Worm (Caenorhabditis elegans) whole organism, young adult: ENCODE measurements around the gene F47E1.20.

Experiments
- B0336.3 ChIP-seq: fragments of 200-800 bp; sonication (Bioruptor generic); IDR thresholded peaks from 2 replicates; pipeline ENCODE4 v1.3.6; 2022; ENCODE audit warnings: missing genetic modification characterization, missing compliant biosample characterization
- C06A6.2 ChIP-seq: fragments of 200-800 bp; sonication (Bioruptor generic); conservative IDR thresholded peaks from 2 replicates; pipeline ENCODE4 v1.3.6; 2022; ENCODE audit warnings: missing genetic modification characterization, missing compliant biosample characterization
- D2030.7 ChIP-seq: fragments of 200-800 bp; sonication (Bioruptor generic); IDR thresholded peaks from 2 replicates; pipeline ENCODE4 v1.3.6; 2022; ENCODE audit warnings: missing genetic modification reagents, missing genetic modification characterization, missing compliant biosample characterization
- F37B4.10 ChIP-seq: fragments of 200-800 bp; sonication (Bioruptor generic); IDR thresholded peaks from 2 replicates; pipeline ENCODE4 v1.3.6; 2022; ENCODE audit warnings: missing genetic modification characterization, missing compliant biosample characterization
- F57A8.1 ChIP-seq: fragments of 200-800 bp; sonication (Bioruptor generic); optimal IDR thresholded peaks from 2 replicates; lab custom pipeline; 2018; ENCODE audit warnings: mild to moderate bottlenecking, missing genetic modification characterization, moderate library complexity, missing compliant biosample characterization
- F57C9.4 ChIP-seq: sonication (generic microtip); optimal IDR thresholded peaks from 2 replicates; lab custom pipeline; 2017; ENCODE audit warnings: mild to moderate bottlenecking, missing genetic modification characterization, missing compliant biosample characterization
- T26A5.8 ChIP-seq: sonication (generic microtip); optimal IDR thresholded peaks from 2 replicates; lab custom pipeline; 2016; ENCODE audit warnings: missing genetic modification characterization, missing compliant biosample characterization
- atf-7 ChIP-seq: sonication (generic microtip); optimal IDR thresholded peaks from 2 replicates; lab custom pipeline; 2017; ENCODE audit warnings: mild to moderate bottlenecking, missing genetic modification characterization, missing compliant biosample characterization
- attf-3 ChIP-seq: fragments of 200-800 bp; sonication (Bioruptor generic); conservative IDR thresholded peaks from 2 replicates; pipeline ENCODE4 v1.3.6; 2022; ENCODE audit warnings: missing genetic modification reagents, missing genetic modification characterization, missing compliant biosample characterization
- bed-2 ChIP-seq: fragments of 200-800 bp; sonication (Bioruptor generic); IDR thresholded peaks from 2 replicates; pipeline ENCODE4 v1.3.6; 2022; ENCODE audit warnings: missing genetic modification reagents, missing genetic modification characterization, missing compliant biosample characterization
- cebp-1 ChIP-seq, 2 experiments: fragments of 200-800 bp in 1 of 2; sonication (Bioruptor generic) in 1 of 2; sonication (generic microtip) in 1 of 2; IDR thresholded peaks in 1 of 2; optimal IDR thresholded peaks in 1 of 2; 2 replicates each; pipeline versions ENCODE4 v1.3.6 to Lab custom; 2017 to 2022; ENCODE audit warnings: missing compliant biosample characterization in 2 of 2, missing genetic modification characterization in 2 of 2, mild to moderate bottlenecking in 1 of 2, missing genetic modification reagents in 1 of 2, moderate library complexity in 1 of 2
- ceh-27 ChIP-seq: fragments of 200-800 bp; sonication (Bioruptor generic); optimal IDR thresholded peaks from 2 replicates; lab custom pipeline; 2018; ENCODE audit warnings: mild to moderate bottlenecking, missing genetic modification characterization, moderate library complexity, missing compliant biosample characterization
- dox-1 ChIP-seq: fragments of 200-800 bp; sonication (Bioruptor generic); IDR thresholded peaks from 2 replicates; pipeline ENCODE4 v1.3.6; 2022; ENCODE audit warnings: missing genetic modification reagents, missing genetic modification characterization, missing compliant biosample characterization
- efl-1 ChIP-seq: fragments of 150-350 bp; optimal IDR thresholded peaks from 2 replicates; lab custom pipeline; 2014; ENCODE audit warnings: missing biosample characterization, missing genetic modification reagents, missing genetic modification characterization
- egl-18 ChIP-seq: fragments of 200-800 bp; sonication (Bioruptor generic); IDR thresholded peaks from 2 replicates; pipeline ENCODE4 v1.3.6; 2022; ENCODE audit warnings: missing genetic modification reagents, missing genetic modification characterization, missing compliant biosample characterization
- egrh-3 ChIP-seq: fragments of 200-800 bp; sonication (Bioruptor generic); IDR thresholded peaks from 2 replicates; pipeline ENCODE4 v1.3.6; 2022; ENCODE audit warnings: missing genetic modification reagents, missing genetic modification characterization, missing compliant biosample characterization
- ets-4 ChIP-seq: fragments of 200-800 bp; sonication (Bioruptor generic); optimal IDR thresholded peaks from 2 replicates; lab custom pipeline; 2018; ENCODE audit warnings: mild to moderate bottlenecking, missing genetic modification characterization, missing compliant biosample characterization
- gei-17 ChIP-seq: fragments of 200-800 bp; sonication (Bioruptor generic); optimal IDR thresholded peaks from 2 replicates; lab custom pipeline; 2018; ENCODE audit warnings: mild to moderate bottlenecking, missing genetic modification characterization, missing compliant biosample characterization
- hmg-1.2 ChIP-seq: fragments of 200-800 bp; sonication (Bioruptor generic); IDR thresholded peaks from 2 replicates; pipeline ENCODE4 v1.3.6; 2022; ENCODE audit warnings: missing genetic modification reagents, missing genetic modification characterization, missing compliant biosample characterization
- hrde-1 ChIP-seq: sonication (generic microtip); optimal IDR thresholded peaks from 2 replicates; lab custom pipeline; 2016; ENCODE audit warnings: missing genetic modification characterization, mild to moderate bottlenecking, missing compliant biosample characterization, moderate library complexity, missing genotype, missing genetic modification reagents, borderline replicate concordance
- lag-1 ChIP-seq: fragments of 200-800 bp; sonication (Bioruptor generic); IDR thresholded peaks from 2 replicates; pipeline ENCODE4 v1.3.6; 2022; ENCODE audit warnings: missing genetic modification reagents, missing genetic modification characterization, missing compliant biosample characterization
- let-526 ChIP-seq: fragments of 200-800 bp; sonication (Bioruptor generic); IDR thresholded peaks from 2 replicates; pipeline ENCODE4 v1.3.6; 2022; ENCODE audit warnings: missing genetic modification reagents, missing genetic modification characterization, missing compliant biosample characterization
- lin-26 ChIP-seq: fragments of 200-800 bp; sonication (Bioruptor generic); IDR thresholded peaks from 2 replicates; pipeline ENCODE4 v1.3.6; 2022; ENCODE audit warnings: missing genetic modification reagents, missing genetic modification characterization, missing compliant biosample characterization
- nhr-179 ChIP-seq: sonication (generic microtip); optimal IDR thresholded peaks from 2 replicates; lab custom pipeline; 2016; ENCODE audit warnings: mild to moderate bottlenecking, missing genetic modification characterization, missing compliant biosample characterization
- repo-1 ChIP-seq: sonication (generic microtip); optimal IDR thresholded peaks from 2 replicates; lab custom pipeline; 2017; ENCODE audit warnings: mild to moderate bottlenecking, missing genetic modification characterization, missing compliant biosample characterization
- snpc-4 ChIP-seq, 5 experiments: fragments of 150-350 bp in 1 of 5; sonication (generic microtip) in 4 of 5; optimal IDR thresholded peaks; 2 replicates each; lab custom pipeline; 2014 to 2018; ENCODE audit warnings: missing genetic modification characterization in 5 of 5, missing biosample characterization in 3 of 5, antibody characterized with exemption in 2 of 5, mild to moderate bottlenecking in 2 of 5, missing compliant biosample characterization in 2 of 5, missing genotype in 2 of 5, moderate library complexity in 2 of 5, missing genetic modification reagents in 1 of 5
- tbx-9 ChIP-seq: sonication (generic microtip); optimal IDR thresholded peaks from 2 replicates; lab custom pipeline; 2016; ENCODE audit warnings: borderline replicate concordance, missing genetic modification characterization, inconsistent platforms, missing compliant biosample characterization
- tlf-1 ChIP-seq: fragments of 200-800 bp; sonication (Bioruptor generic); optimal IDR thresholded peaks from 2 replicates; lab custom pipeline; 2018; ENCODE audit warnings: mild to moderate bottlenecking, missing genetic modification characterization, missing compliant biosample characterization
- unc-130 ChIP-seq: sonication (generic microtip); optimal IDR thresholded peaks from 2 replicates; lab custom pipeline; 2016; ENCODE audit warnings: missing genetic modification reagents, missing genetic modification characterization, missing compliant biosample characterization
- xnd-1 ChIP-seq: sonication (generic microtip); optimal IDR thresholded peaks from 2 replicates; lab custom pipeline; 2016; ENCODE audit warnings: missing genotype, missing genetic modification reagents, missing genetic modification characterization, missing compliant biosample characterization
- zfh-2 ChIP-seq: fragments of 200-800 bp; sonication (Bioruptor generic); conservative IDR thresholded peaks from 2 replicates; pipeline ENCODE4 v1.3.6; 2022; ENCODE audit warnings: missing genetic modification reagents, missing genetic modification characterization, missing compliant biosample characterization
- ztf-25 ChIP-seq: fragments of 200-800 bp; sonication (Bioruptor generic); IDR thresholded peaks from 2 replicates; pipeline ENCODE4 v1.3.6; 2022; ENCODE audit warnings: missing genetic modification reagents, missing genetic modification characterization, missing compliant biosample characterization
- ztf-26 ChIP-seq: sonication (generic microtip); optimal IDR thresholded peaks from 2 replicates; lab custom pipeline; 2017; ENCODE audit warnings: missing genetic modification characterization, missing compliant biosample characterization
- ztf-28 ChIP-seq: fragments of 200-800 bp; sonication (Bioruptor generic); IDR thresholded peaks from 2 replicates; pipeline ENCODE4 v1.3.6; 2022; ENCODE audit warnings: missing genetic modification reagents, missing genetic modification characterization, missing compliant biosample characterization

The F47E1.20 gene

ce11 chrX:9103048-9103447 is 54.3 kb downstream of the F47E1.20 start:
- TF ChIP-seq attf-3 (GFP tag; lab: Robert Waterston, UW) (no peak), cebp-1 (GFP tag; IDR thresholded peaks at IDR 0.05; lab: Robert Waterston, UW) (no peak), cebp-1 (tag; optimal IDR thresholded peaks at IDR 0.05; lab: Kevin White, UChicago) (no peak), bed-2 (GFP tag; lab: Robert Waterston, UW) (no peak), egrh-3 (GFP tag; lab: Robert Waterston, UW) (no peak), egl-18 (GFP tag; lab: Robert Waterston, UW) (no peak), repo-1 (tag; lab: Kevin White, UChicago) (no peak), ceh-27 (no peak), D2030.7 (GFP tag; lab: Robert Waterston, UW) (no peak), gei-17 (no peak), let-526 (GFP tag; lab: Robert Waterston, UW) (no peak), ztf-26 (no peak), lin-26 (GFP tag; lab: Robert Waterston, UW) (no peak), hrde-1 (tag; lab: Kevin White, UChicago) (no peak), ztf-25 (no peak), C06A6.2 (no peak)
- TF ChIP-seq, all 124 proteins: peak for 0

- 0 out of 2 replicates have a peak, but pooled peaks have one; percentile 17 for TF ChIP-seq zfh-2
- TF ChIP-seq F57C9.4 (tag; lab: Kevin White, UChicago), result no peak
Observed at ce11 chrX:9103584-9103983, 54.8 kb downstream of the F47E1.20 start.

ce11 chrX:9104399-9104798 is 55.6 kb downstream of the F47E1.20 start:
- TF ChIP-seq tlf-1 (GFP tag; lab: Kevin White, UChicago) (no peak), D2030.7 (GFP tag; lab: Robert Waterston, UW) (no peak), egl-18 (GFP tag; lab: Robert Waterston, UW) (no peak), atf-7 (tag; lab: Kevin White, UChicago) (no peak), gei-17 (no peak), tbx-9 (tag; lab: Kevin White, UChicago) (no peak), dox-1 (GFP tag; lab: Robert Waterston, UW) (no peak), T26A5.8 (tag; lab: Kevin White, UChicago) (no peak), hmg-1.2 (no peak), efl-1 (GFP tag; lab: Kevin White, UChicago) (no peak), F57A8.1 (GFP tag; lab: Kevin White, UChicago) (no peak), snpc-4 (GFP tag; optimal IDR thresholded peaks at IDR 0.05; lab: Kevin White, UChicago) (no peak), snpc-4 (tag; optimal IDR thresholded peaks at IDR 0.05; lab: Kevin White, UChicago) (no peak), F37B4.10 (GFP tag; lab: Robert Waterston, UW) (no peak), ztf-28 (GFP tag; lab: Robert Waterston, UW) (no peak), xnd-1 (no peak), nhr-179 (tag; lab: Kevin White, UChicago) (no peak), ets-4 (GFP tag; lab: Kevin White, UChicago) (no peak), lag-1 (GFP tag; lab: Robert Waterston, UW) (no peak), unc-130 (GFP tag; lab: Kevin White, UChicago) (no peak), B0336.3 (GFP tag; lab: Robert Waterston, UW) (no peak)
